Worm (Caenorhabditis elegans) whole organism, L4 larva: ENCODE data around the gene srsx-12.
A peak's percentile ranks its signal among the peaks of the same experiment; 100 is the strongest.

Experiments
- D1046.2 ChIP-seq: fragments of 200-800 bp; sonication (Bioruptor generic); IDR thresholded peaks from 2 replicates; pipeline ENCODE4 v1.3.6; 2022; ENCODE audit warnings: missing genetic modification characterization, missing compliant biosample characterization
- F10B5.3 ChIP-seq: sonication (generic microtip); optimal IDR thresholded peaks from 2 replicates; lab custom pipeline; 2016; ENCODE audit warnings: mild to moderate bottlenecking, missing genetic modification characterization, missing compliant biosample characterization
- F37D6.2 ChIP-seq: sonication (generic microtip); optimal IDR thresholded peaks from 2 replicates; lab custom pipeline; 2016; ENCODE audit warnings: mild to moderate bottlenecking, missing genetic modification characterization, missing compliant biosample characterization
- F44E2.7 ChIP-seq: fragments of 200-800 bp; sonication (Bioruptor generic); IDR thresholded peaks from 2 replicates; pipeline ENCODE4 v2.1.2; 2022; ENCODE audit warnings: missing genetic modification characterization, missing compliant biosample characterization
- T20F7.1 ChIP-seq: fragments of 200-800 bp; sonication (Bioruptor generic); optimal IDR thresholded peaks from 2 replicates; lab custom pipeline; 2018; ENCODE audit warnings: mild to moderate bottlenecking, missing genetic modification characterization, missing compliant biosample characterization
- T26A8.4 ChIP-seq: fragments of 200-800 bp; sonication (Bioruptor generic); IDR thresholded peaks from 2 replicates; pipeline ENCODE4 v1.3.6; 2022; ENCODE audit warnings: missing genetic modification characterization, missing compliant biosample characterization
- Y105C5A.15 ChIP-seq: fragments of 200-800 bp; sonication (Bioruptor generic); IDR thresholded peaks from 2 replicates; pipeline ENCODE4 v1.3.6; 2022; ENCODE audit warnings: missing genetic modification characterization, missing compliant biosample characterization
- ZK546.5 ChIP-seq, 2 experiments: sonication (generic microtip); optimal IDR thresholded peaks; 2 replicates each; lab custom pipeline; 2017; ENCODE audit warnings: missing biosample characterization in 2 of 2, missing genetic modification characterization in 2 of 2
- arid-1 ChIP-seq: fragments of 200-800 bp; sonication (Bioruptor generic); conservative IDR thresholded peaks from 2 replicates; pipeline ENCODE4 v1.3.6; 2022; ENCODE audit warnings: missing genetic modification reagents, missing genetic modification characterization, missing compliant biosample characterization
- attf-4 ChIP-seq: sonication (generic microtip); optimal IDR thresholded peaks from 3 replicates; lab custom pipeline; 2017; ENCODE audit warnings: missing biosample characterization, missing genetic modification characterization
- ceh-28 ChIP-seq: fragments of 150-350 bp; optimal IDR thresholded peaks from 2 replicates; lab custom pipeline; 2014; ENCODE audit warnings: missing biosample characterization, missing genetic modification reagents, missing genetic modification characterization
- ceh-82 ChIP-seq: sonication (generic microtip); optimal IDR thresholded peaks from 2 replicates; lab custom pipeline; 2017; ENCODE audit warnings: missing biosample characterization, missing genetic modification characterization
- ces-1 ChIP-seq: fragments of 150-350 bp; sonication (generic microtip); optimal IDR thresholded peaks from 4 replicates; lab custom pipeline; 2014; ENCODE audit warnings: missing biosample characterization, missing genetic modification reagents, missing genetic modification characterization
- cey-2 ChIP-seq: sonication (generic microtip); optimal IDR thresholded peaks from 3 replicates; lab custom pipeline; 2017; ENCODE audit warnings: missing genetic modification characterization, mild to moderate bottlenecking, missing compliant biosample characterization, antibody characterized with exemption, borderline replicate concordance; ENCODE audit not compliant: insufficient read depth
- ctbp-1 ChIP-seq: fragments of 200-800 bp; sonication (Bioruptor generic); IDR thresholded peaks from 2 replicates; pipeline ENCODE4 v1.3.6; 2022; ENCODE audit warnings: missing genetic modification reagents, missing genetic modification characterization, missing compliant biosample characterization
- daf-12 ChIP-seq: fragments of 150-350 bp; optimal IDR thresholded peaks from 2 replicates; lab custom pipeline; 2014; ENCODE audit warnings: missing biosample characterization, missing genetic modification reagents, missing genetic modification characterization
- dmd-6 ChIP-seq: fragments of 200-800 bp; sonication (Bioruptor generic); IDR thresholded peaks from 2 replicates; pipeline ENCODE4 v1.3.6; 2022; ENCODE audit warnings: missing genetic modification reagents, missing genetic modification characterization, missing compliant biosample characterization
- dmd-9 ChIP-seq: fragments of 200-800 bp; sonication (Bioruptor generic); IDR thresholded peaks from 2 replicates; pipeline ENCODE4 v1.3.6; 2022; ENCODE audit warnings: missing genetic modification reagents, missing genetic modification characterization, missing compliant biosample characterization
- dpl-1 ChIP-seq: fragments of 150-350 bp; optimal IDR thresholded peaks from 2 replicates; lab custom pipeline; 2014; ENCODE audit warnings: missing biosample characterization, missing genetic modification reagents, missing genetic modification characterization
- dve-1 ChIP-seq: sonication (generic microtip); optimal IDR thresholded peaks from 2 replicates; lab custom pipeline; 2017; ENCODE audit warnings: antibody characterized with exemption, mild to moderate bottlenecking, missing genetic modification characterization, missing compliant biosample characterization; ENCODE audit not compliant: insufficient read depth
- egl-43 ChIP-seq: fragments of 200-800 bp; sonication (Bioruptor generic); IDR thresholded peaks from 2 replicates; pipeline ENCODE4 v1.3.6; 2022; ENCODE audit warnings: missing genetic modification reagents, missing genetic modification characterization, missing compliant biosample characterization
- fkh-10 ChIP-seq: fragments of 150-350 bp; optimal IDR thresholded peaks from 2 replicates; lab custom pipeline; 2014; ENCODE audit warnings: missing biosample characterization, missing genetic modification reagents, missing genetic modification characterization
- gei-8 ChIP-seq: fragments of 200-800 bp; sonication (Bioruptor generic); optimal IDR thresholded peaks from 2 replicates; lab custom pipeline; 2018; ENCODE audit warnings: mild to moderate bottlenecking, missing genetic modification characterization, missing compliant biosample characterization
- hif-1 ChIP-seq, 2 experiments: sonication (generic microtip); optimal IDR thresholded peaks; 2 replicates each; lab custom pipeline; 2016 to 2017; ENCODE audit warnings: missing compliant biosample characterization in 2 of 2, missing genetic modification characterization in 2 of 2, missing genetic modification reagents in 2 of 2, missing genotype in 2 of 2, mild to moderate bottlenecking in 1 of 2
- hmg-1.1 ChIP-seq: fragments of 200-800 bp; sonication (Bioruptor generic); IDR thresholded peaks from 2 replicates; pipeline ENCODE4 v1.3.6; 2022; ENCODE audit warnings: missing genetic modification reagents, missing genetic modification characterization, missing compliant biosample characterization
- jun-1 ChIP-seq: fragments of 150-350 bp; optimal IDR thresholded peaks from 2 replicates; lab custom pipeline; 2014; ENCODE audit warnings: missing biosample characterization, missing genetic modification reagents, missing genetic modification characterization
- lin-1 ChIP-seq: fragments of 200-800 bp; sonication (Bioruptor generic); IDR thresholded peaks from 2 replicates; pipeline ENCODE4 v1.3.6; 2022; ENCODE audit warnings: missing genetic modification reagents, missing genetic modification characterization, missing compliant biosample characterization
- lin-13 ChIP-seq: fragments of 150-350 bp; optimal IDR thresholded peaks from 2 replicates; lab custom pipeline; 2014; ENCODE audit warnings: missing biosample characterization, missing genetic modification reagents, missing genetic modification characterization
- lin-38 ChIP-seq: fragments of 200-800 bp; sonication (Bioruptor generic); IDR thresholded peaks from 2 replicates; pipeline ENCODE4 v1.3.6; 2022; ENCODE audit warnings: missing genetic modification reagents, missing genetic modification characterization, missing compliant biosample characterization
- madf-5 ChIP-seq, 2 experiments: fragments of 200-800 bp; sonication (Bioruptor generic); IDR thresholded peaks; 2 replicates each; pipeline ENCODE4 v1.3.6; 2022; ENCODE audit warnings: missing compliant biosample characterization in 2 of 2, missing genetic modification characterization in 2 of 2
- madf-9 ChIP-seq: fragments of 200-800 bp; sonication (Bioruptor generic); conservative IDR thresholded peaks from 2 replicates; pipeline ENCODE4 v1.3.6; 2022; ENCODE audit warnings: missing genetic modification reagents, missing genetic modification characterization, missing compliant biosample characterization
- mdl-1 ChIP-seq, 2 experiments: fragments of 150-350 bp in 1 of 2; sonication (generic microtip) in 1 of 2; optimal IDR thresholded peaks; 2 replicates each; lab custom pipeline; 2014 to 2017; ENCODE audit warnings: missing biosample characterization in 2 of 2, missing genetic modification characterization in 2 of 2
- mdt-29 ChIP-seq: fragments of 200-800 bp; sonication (Bioruptor generic); IDR thresholded peaks from 2 replicates; pipeline ENCODE4 v1.3.6; 2022; ENCODE audit warnings: missing genetic modification reagents, missing genetic modification characterization, missing compliant biosample characterization
- nhr-102 ChIP-seq: sonication (generic microtip); optimal IDR thresholded peaks from 2 replicates; lab custom pipeline; 2016; ENCODE audit warnings: mild to moderate bottlenecking, missing genetic modification characterization, moderate library complexity, missing compliant biosample characterization
- nhr-11 ChIP-seq: fragments of 150-350 bp; optimal IDR thresholded peaks from 2 replicates; lab custom pipeline; 2014; ENCODE audit warnings: missing biosample characterization, missing genetic modification characterization
- nhr-25 ChIP-seq: sonication (generic microtip); optimal IDR thresholded peaks from 2 replicates; lab custom pipeline; 2017; ENCODE audit warnings: missing genetic modification characterization, mild to moderate bottlenecking, missing compliant biosample characterization, antibody characterized with exemption, moderate library complexity, borderline replicate concordance; ENCODE audit not compliant: insufficient read depth
- nhr-28 ChIP-seq: fragments of 150-350 bp; optimal IDR thresholded peaks from 2 replicates; lab custom pipeline; 2014; ENCODE audit warnings: missing biosample characterization, missing genetic modification characterization
- php-3 ChIP-seq: fragments of 200-800 bp; sonication (Bioruptor generic); IDR thresholded peaks from 2 replicates; pipeline ENCODE4 v1.3.6; 2022; ENCODE audit warnings: missing genetic modification reagents, missing genetic modification characterization, missing compliant biosample characterization
- pqm-1 ChIP-seq: sonication (generic microtip); optimal IDR thresholded peaks from 2 replicates; lab custom pipeline; 2017; ENCODE audit warnings: missing biosample characterization, missing genetic modification characterization
- set-16 ChIP-seq: fragments of 200-800 bp; sonication (Bioruptor generic); IDR thresholded peaks from 2 replicates; pipeline ENCODE4 v1.3.6; 2022; ENCODE audit warnings: missing genetic modification reagents, missing genetic modification characterization, missing compliant biosample characterization
- skn-1 ChIP-seq: fragments of 150-350 bp; optimal IDR thresholded peaks from 2 replicates; lab custom pipeline; 2014; ENCODE audit warnings: missing biosample characterization, missing genetic modification characterization
- spr-1 ChIP-seq: sonication (generic microtip); optimal IDR thresholded peaks from 2 replicates; lab custom pipeline; 2016; ENCODE audit warnings: mild to moderate bottlenecking, missing genetic modification characterization, missing compliant biosample characterization
- tag-97 ChIP-seq: fragments of 200-800 bp; sonication (Bioruptor generic); IDR thresholded peaks from 2 replicates; pipeline ENCODE4 v1.3.6; 2022; ENCODE audit warnings: missing genetic modification characterization, missing compliant biosample characterization
- unc-62 ChIP-seq, 3 experiments: fragments of 150-350 bp in 1 of 3; sonication (generic microtip); optimal IDR thresholded peaks in 2 of 3; peaks in 1 of 3; 1 replicate in 1 of 3; 2 replicates in 2 of 3; lab custom pipeline; 2014 to 2017; ENCODE audit warnings: missing biosample characterization in 3 of 3, missing genetic modification characterization in 3 of 3, missing genetic modification reagents in 3 of 3, missing genotype in 1 of 3
- vab-7 ChIP-seq: fragments of 200-800 bp; sonication (Bioruptor generic); IDR thresholded peaks from 2 replicates; pipeline ENCODE4 v1.3.6; 2022; ENCODE audit warnings: missing genetic modification reagents, missing genetic modification characterization, missing compliant biosample characterization
- zfp-3 ChIP-seq: fragments of 200-800 bp; sonication (Bioruptor generic); conservative IDR thresholded peaks from 2 replicates; pipeline ENCODE4 v1.3.6; 2022; ENCODE audit warnings: missing genetic modification reagents, missing genetic modification characterization, missing compliant biosample characterization
- ztf-11 ChIP-seq: fragments of 150-350 bp; optimal IDR thresholded peaks from 2 replicates; lab custom pipeline; 2014; ENCODE audit warnings: missing biosample characterization, missing genetic modification characterization

srsx-12 gene

ce11 chrV:5018810-5019274, 38.1 kb upstream of the srsx-12 start, which contains the start of gene srr-4:
Gene srr-4 (plus strand): TSS chrV:5019224.
- TF ChIP-seq skn-1 (tag; lab: Kevin White, UChicago) (no peak), unc-62 (GFP tag; optimal IDR thresholded peaks at IDR 0.05 in 1 of 2; lab: Kevin White, UChicago) (peak in 1 of 2 experiments; percentile 97), unc-62 (tag; optimal IDR thresholded peaks at IDR 0.05; lab: Kevin White, UChicago) (no peak), Y105C5A.15 (GFP tag; lab: Robert Waterston, UW) (no peak), ZK546.5 (tag; optimal IDR thresholded peaks at IDR 0.05; lab: Kevin White, UChicago) (no peak), egl-43 (GFP tag; lab: Robert Waterston, UW) (no peak), dmd-9 (no peak), nhr-28 (tag; lab: Kevin White, UChicago) (peak; percentile 61), F10B5.3 (tag; lab: Kevin White, UChicago) (no peak), dpl-1 (GFP tag; lab: Kevin White, UChicago) (no peak), spr-1 (tag; lab: Kevin White, UChicago) (no peak), tag-97 (no peak), nhr-25 (tag; lab: Kevin White, UChicago) (no peak), T20F7.1 (GFP tag; lab: Kevin White, UChicago) (no peak), cey-2 (tag; lab: Kevin White, UChicago) (no peak), ces-1 (GFP tag; lab: Kevin White, UChicago) (no peak), lin-13 (GFP tag; lab: Kevin White, UChicago) (no peak), dmd-6 (GFP tag; lab: Robert Waterston, UW) (peak; percentile 46; the same call in 1 of the 2 replicates)

ce11 chrV:5018067-5018466, 37.3 kb upstream of the srsx-12 start:
- TF ChIP-seq arid-1 (GFP tag; lab: Robert Waterston, UW) = no peak
- no peak for TF ChIP-seq T26A8.4 (GFP tag; lab: Robert Waterston, UW)
- no peak for TF ChIP-seq madf-5 (GFP tag; IDR thresholded peaks at IDR 0.05; lab: Robert Waterston, UW)
- no peak for TF ChIP-seq hmg-1.1 (GFP tag; lab: Robert Waterston, UW)
- no peak for TF ChIP-seq fkh-10 (GFP tag; lab: Kevin White, UChicago)
- no peak for TF ChIP-seq dpl-1 (GFP tag; lab: Kevin White, UChicago)
- no peak for TF ChIP-seq vab-7 (GFP tag; lab: Robert Waterston, UW)
- TF ChIP-seq madf-9 (GFP tag; lab: Robert Waterston, UW) = no peak
- TF ChIP-seq pqm-1 (tag; lab: Kevin White, UChicago) = peak; percentile 33
- peak; percentile 44; the same call in 1 of the 2 replicates for TF ChIP-seq lin-1
- TF ChIP-seq zfp-3 = no peak
- no peak for TF ChIP-seq dmd-9
- no peak for TF ChIP-seq hif-1 (tag; optimal IDR thresholded peaks at IDR 0.05; lab: Kevin White, UChicago)
- TF ChIP-seq ctbp-1 (GFP tag; lab: Robert Waterston, UW) = no peak
- peak; percentile 73 for TF ChIP-seq nhr-102 (tag; lab: Kevin White, UChicago)
- no peak for TF ChIP-seq ztf-11 (tag; lab: Kevin White, UChicago)
- TF ChIP-seq dve-1 (tag; lab: Kevin White, UChicago) = peak; percentile 76
- TF ChIP-seq Y105C5A.15 (GFP tag; lab: Robert Waterston, UW) = no peak
- no peak for TF ChIP-seq daf-12 (tag; lab: Kevin White, UChicago)
- TF ChIP-seq gei-8 = no peak
- no peak for TF ChIP-seq nhr-11
- no peak for TF ChIP-seq ceh-28 (tag; lab: Kevin White, UChicago)
- TF ChIP-seq php-3 = peak; percentile 91
- TF ChIP-seq set-16 (GFP tag; lab: Robert Waterston, UW) = no peak
- no peak for TF ChIP-seq nhr-25 (tag; lab: Kevin White, UChicago)
- TF ChIP-seq F44E2.7 (GFP tag; lab: Robert Waterston, UW) = no peak
- TF ChIP-seq dmd-6 (GFP tag; lab: Robert Waterston, UW) = peak; percentile 62
- TF ChIP-seq F37D6.2 (tag; lab: Kevin White, UChicago) = no peak
- TF ChIP-seq D1046.2 (GFP tag; lab: Robert Waterston, UW) = no peak
- no peak for TF ChIP-seq F10B5.3 (tag; lab: Kevin White, UChicago)
- no peak for TF ChIP-seq ces-1 (GFP tag; lab: Kevin White, UChicago)
- no peak for TF ChIP-seq attf-4
- no peak for TF ChIP-seq lin-38 (GFP tag; lab: Robert Waterston, UW)
- TF ChIP-seq jun-1 = no peak
- TF ChIP-seq spr-1 (tag; lab: Kevin White, UChicago) = no peak
- TF ChIP-seq ceh-82 = no peak
- no peak for TF ChIP-seq mdl-1 (tag; optimal IDR thresholded peaks at IDR 0.05; lab: Kevin White, UChicago)
- TF ChIP-seq mdt-29 = no peak
